Fruit fly (Drosophila melanogaster): Measurements from ENCODE around the gene Naprt.

Gene Naprt

dm6 chr2L:4197913-4198319 is at the start of gene Naprt (continued):
- TF ChIP-seq Nf-YC (tag; optimal IDR thresholded peaks at IDR 0.05) (no peak), CoRest (tag; optimal IDR thresholded peaks at IDR 0.05) (peak; percentile 33), B-H2 (GFP tag; optimal IDR thresholded peaks at IDR 0.05) (no peak), CG2129 (GFP tag; IDR thresholded peaks at IDR 0.05; ENCODE audit: partially characterized antibody) (no peak), slbo (GFP tag; IDR thresholded peaks at IDR 0.05) (no peak), CG6854 (GFP tag; optimal IDR thresholded peaks at IDR 0.05) (no peak), CG12659 (GFP tag; optimal IDR thresholded peaks at IDR 0.05) (peak; percentile 28), CG10274 (GFP tag; optimal IDR thresholded peaks at IDR 0.05) (no peak), CG1233 (GFP tag; optimal IDR thresholded peaks at IDR 0.05) (no peak), Dek (tag; optimal IDR thresholded peaks at IDR 0.05) (peak; percentile 13), mam (GFP tag; optimal IDR thresholded peaks at IDR 0.05) (no peak), MBD-R2 (GFP tag; IDR thresholded peaks at IDR 0.05) (peak; percentile 68), CG31365 (tag; optimal IDR thresholded peaks at IDR 0.05) (no peak), tap (tag; optimal IDR thresholded peaks at IDR 0.05) (no peak), ab (GFP tag; optimal IDR thresholded peaks at IDR 0.05) (no peak), zf30C (GFP tag; optimal IDR thresholded peaks at IDR 0.05) (no peak), Gug (GFP tag; IDR thresholded peaks at IDR 0.05) (no peak), CG18476 (GFP tag; optimal IDR thresholded peaks at IDR 0.05) (no peak), CG34376 (GFP tag; optimal IDR thresholded peaks at IDR 0.05) (no peak), CG10959 (GFP tag; IDR thresholded peaks at IDR 0.05) (no peak), D19B (GFP tag; optimal IDR thresholded peaks at IDR 0.05) (no peak), Hmr (GFP tag; optimal IDR thresholded peaks at IDR 0.05) (peak; percentile 5), Blimp-1 (GFP tag; optimal IDR thresholded peaks at IDR 0.05) (peak; percentile 75), CG42726 (GFP tag; IDR thresholded peaks at IDR 0.05; ENCODE audit: partially characterized antibody) (no peak), Vsx1 (GFP tag; optimal IDR thresholded peaks at IDR 0.05) (no peak), stwl (tag; optimal IDR thresholded peaks at IDR 0.05) (peak; percentile 30), bcd (GFP tag; optimal IDR thresholded peaks at IDR 0.05) (no peak), CG17568 (GFP tag; optimal IDR thresholded peaks at IDR 0.05) (no peak), CG11695 (GFP tag; IDR thresholded peaks at IDR 0.05) (no peak), Sry-β (GFP tag; optimal IDR thresholded peaks at IDR 0.05) (peak; percentile 97), wek (GFP tag; optimal IDR thresholded peaks at IDR 0.05) (no peak), CG7556 (GFP tag; optimal IDR thresholded peaks at IDR 0.05) (no peak), CG9797 (GFP tag; optimal IDR thresholded peaks at IDR 0.05) (peak; percentile 51), br (optimal IDR thresholded peaks at IDR 0.05) (no peak), fd3F (GFP tag; optimal IDR thresholded peaks at IDR 0.05) (no peak), pho (GFP tag; optimal IDR thresholded peaks at IDR 0.05) (peak; percentile 16), BEAF-32 (GFP tag; optimal IDR thresholded peaks at IDR 0.05) (peak; percentile 0), CG15514 (GFP tag; optimal IDR thresholded peaks at IDR 0.05) (peak; percentile 43), CG14965 (GFP tag; optimal IDR thresholded peaks at IDR 0.05; ENCODE audit: borderline replicate concordance) (no peak), CG4854 (GFP tag; optimal IDR thresholded peaks at IDR 0.05) (no peak), Ssrp (tag; optimal IDR thresholded peaks at IDR 0.05) (no peak), E2f2 (GFP tag; IDR thresholded peaks at IDR 0.05) (peak; percentile 88), Fer3 (tag; optimal IDR thresholded peaks at IDR 0.05) (no peak), amos (GFP tag; IDR thresholded peaks at IDR 0.05; ENCODE audit: partially characterized antibody) (no peak), row (GFP tag; IDR thresholded peaks at IDR 0.05) (peak; percentile 86), CG30020 (tag; optimal IDR thresholded peaks at IDR 0.05) (no peak), ems (GFP tag; optimal IDR thresholded peaks at IDR 0.05) (no peak), ham (GFP tag; IDR thresholded peaks at IDR 0.05) (no peak), tup (GFP tag; optimal IDR thresholded peaks at IDR 0.05) (no peak), trem (tag; optimal IDR thresholded peaks at IDR 0.05) (peak; percentile 35), nmo (GFP tag; optimal IDR thresholded peaks at IDR 0.05) (peak; percentile 48)
